Worm (Caenorhabditis elegans) whole organism, L1 larva: ENCODE data around the gene znf-598.

ENCODE experiments used
- F16B12.6 ChIP-seq: fragments of 150-350 bp; optimal IDR thresholded peaks from 2 replicates; lab custom pipeline; 2014; ENCODE audit warnings: missing biosample characterization, missing genetic modification characterization
- Y116A8C.19 ChIP-seq: sonication (generic microtip); optimal IDR thresholded peaks from 2 replicates; lab custom pipeline; 2016; ENCODE audit warnings: missing compliant biosample characterization, missing genetic modification characterization, borderline replicate concordance
- aha-1 ChIP-seq: fragments of 150-350 bp; optimal IDR thresholded peaks from 2 replicates; lab custom pipeline; 2014; ENCODE audit warnings: missing biosample characterization, missing genetic modification characterization
- alr-1 ChIP-seq: fragments of 200-800 bp; sonication (Bioruptor generic); optimal IDR thresholded peaks from 2 replicates; lab custom pipeline; 2018; ENCODE audit warnings: borderline replicate concordance, mild to moderate bottlenecking, missing genetic modification characterization, missing compliant biosample characterization
- aly-2 ChIP-seq: fragments of 150-350 bp; optimal IDR thresholded peaks from 2 replicates; lab custom pipeline; 2014; ENCODE audit warnings: missing biosample characterization, missing genetic modification characterization
- ama-1 ChIP-seq: fragments of 150-350 bp; optimal IDR thresholded peaks from 2 replicates; lab custom pipeline; 2014
- blmp-1 ChIP-seq: fragments of 150-350 bp; optimal IDR thresholded peaks from 2 replicates; lab custom pipeline; 2014; ENCODE audit warnings: missing biosample characterization, missing genetic modification characterization
- ceh-63 ChIP-seq: fragments of 200-800 bp; sonication (Bioruptor generic); optimal IDR thresholded peaks from 2 replicates; lab custom pipeline; 2018; ENCODE audit warnings: mild to moderate bottlenecking, missing genetic modification characterization, missing compliant biosample characterization
- ceh-8 ChIP-seq: fragments of 200-800 bp; sonication (Bioruptor generic); optimal IDR thresholded peaks from 2 replicates; lab custom pipeline; 2018; ENCODE audit warnings: mild to moderate bottlenecking, missing genetic modification characterization, moderate library complexity, missing compliant biosample characterization
- ceh-88 ChIP-seq: fragments of 200-800 bp; sonication (Bioruptor generic); IDR thresholded peaks from 2 replicates; pipeline ENCODE4 v1.3.6; 2022; ENCODE audit warnings: missing genetic modification characterization, missing compliant biosample characterization
- dpl-1 ChIP-seq, 3 experiments: fragments of 150-350 bp in 2 of 3; sonication (generic microtip) in 1 of 3; optimal IDR thresholded peaks; 2 replicates each; lab custom pipeline; 2014 to 2017; ENCODE audit warnings: missing biosample characterization in 3 of 3, missing genetic modification characterization in 3 of 3, missing genetic modification reagents in 3 of 3
- dsc-1 ChIP-seq: sonication (generic microtip); optimal IDR thresholded peaks from 2 replicates; lab custom pipeline; 2016; ENCODE audit warnings: mild to moderate bottlenecking, missing genetic modification characterization, missing compliant biosample characterization
- efl-3 ChIP-seq: fragments of 200-800 bp; sonication (Bioruptor generic); optimal IDR thresholded peaks from 2 replicates; lab custom pipeline; 2018; ENCODE audit warnings: mild to moderate bottlenecking, missing genetic modification characterization, missing compliant biosample characterization
- elt-2 ChIP-seq: sonication (generic microtip); optimal IDR thresholded peaks from 2 replicates; lab custom pipeline; 2016; ENCODE audit warnings: missing genetic modification characterization, mild to moderate bottlenecking, inconsistent platforms, missing compliant biosample characterization, missing genetic modification reagents
- elt-3 ChIP-seq, 6 experiments: fragments of 150-350 bp in 1 of 6; sonication (generic microtip); optimal IDR thresholded peaks; 2 replicates each; lab custom pipeline; 2017 to 2018; ENCODE audit warnings: missing biosample characterization in 6 of 6, missing genetic modification characterization in 6 of 6, inconsistent platforms in 1 of 6
- ets-5 ChIP-seq: fragments of 200-800 bp; sonication (Bioruptor generic); IDR thresholded peaks from 2 replicates; pipeline ENCODE4 v1.3.6; 2022; ENCODE audit warnings: missing genetic modification characterization, missing compliant biosample characterization
- fkh-8 ChIP-seq: sonication (generic microtip); optimal IDR thresholded peaks from 2 replicates; lab custom pipeline; 2016; ENCODE audit warnings: mild to moderate bottlenecking, missing genetic modification characterization, missing compliant biosample characterization
- fos-1 ChIP-seq: fragments of 150-350 bp; optimal IDR thresholded peaks from 2 replicates; lab custom pipeline; 2014; ENCODE audit warnings: missing biosample characterization, missing genetic modification characterization
- grh-1 ChIP-seq: fragments of 200-800 bp; sonication (Bioruptor generic); IDR thresholded peaks from 2 replicates; pipeline ENCODE4 v1.3.6; 2022; ENCODE audit warnings: missing genetic modification reagents, missing genetic modification characterization, missing compliant biosample characterization
- irx-1 ChIP-seq: sonication (generic microtip); optimal IDR thresholded peaks from 2 replicates; lab custom pipeline; 2016; ENCODE audit warnings: missing genetic modification characterization, missing compliant biosample characterization
- isw-1 ChIP-seq: fragments of 200-800 bp; sonication (Bioruptor generic); IDR thresholded peaks from 2 replicates; pipeline ENCODE4 v1.3.6; 2022; ENCODE audit warnings: missing genetic modification characterization, missing compliant biosample characterization
- jun-1 ChIP-seq: fragments of 150-350 bp; optimal IDR thresholded peaks from 2 replicates; lab custom pipeline; 2014; ENCODE audit warnings: missing biosample characterization, missing genetic modification reagents, missing genetic modification characterization
- lin-13 ChIP-seq: fragments of 150-350 bp; optimal IDR thresholded peaks from 2 replicates; lab custom pipeline; 2014; ENCODE audit warnings: missing biosample characterization, missing genetic modification reagents, missing genetic modification characterization
- lin-15B ChIP-seq: fragments of 150-350 bp; sonication (generic microtip); optimal IDR thresholded peaks from 3 replicates; lab custom pipeline; 2014; ENCODE audit warnings: missing biosample characterization, missing genetic modification characterization
- lir-3 ChIP-seq: sonication (generic microtip); optimal IDR thresholded peaks from 2 replicates; lab custom pipeline; 2016; ENCODE audit warnings: mild to moderate bottlenecking, missing genetic modification characterization, moderate library complexity, missing compliant biosample characterization; ENCODE audit not compliant: poor library complexity
- mdl-1 ChIP-seq, 2 experiments: fragments of 150-350 bp; optimal IDR thresholded peaks; 2 replicates each; lab custom pipeline; 2014 to 2017; ENCODE audit warnings: missing biosample characterization in 2 of 2, missing genetic modification characterization in 2 of 2, inconsistent platforms in 1 of 2
- mef-2 ChIP-seq: fragments of 150-350 bp; optimal IDR thresholded peaks from 2 replicates; lab custom pipeline; 2014; ENCODE audit warnings: missing biosample characterization, missing genetic modification characterization
- nhr-11 ChIP-seq: fragments of 150-350 bp; optimal IDR thresholded peaks from 2 replicates; lab custom pipeline; 2014; ENCODE audit warnings: missing biosample characterization, missing genetic modification characterization
- nhr-12 ChIP-seq: sonication (generic microtip); optimal IDR thresholded peaks from 2 replicates; lab custom pipeline; 2017; ENCODE audit warnings: missing biosample characterization, missing genetic modification characterization
- nhr-19 ChIP-seq: fragments of 200-800 bp; sonication (Bioruptor generic); conservative IDR thresholded peaks from 2 replicates; pipeline ENCODE4 v1.3.6; 2022; ENCODE audit warnings: missing genetic modification characterization, missing compliant biosample characterization
- nhr-20 ChIP-seq: sonication (generic microtip); optimal IDR thresholded peaks from 2 replicates; lab custom pipeline; 2016; ENCODE audit warnings: mild to moderate bottlenecking, missing genetic modification characterization, missing compliant biosample characterization
- nhr-28 ChIP-seq: fragments of 150-350 bp; optimal IDR thresholded peaks from 2 replicates; lab custom pipeline; 2014; ENCODE audit warnings: missing biosample characterization, missing genetic modification characterization
- nhr-71 ChIP-seq: sonication (generic microtip); optimal IDR thresholded peaks from 2 replicates; lab custom pipeline; 2016; ENCODE audit warnings: mild to moderate bottlenecking, missing genetic modification characterization, moderate library complexity, missing compliant biosample characterization
- nhr-76 ChIP-seq: sonication (generic microtip); optimal IDR thresholded peaks from 2 replicates; lab custom pipeline; 2017; ENCODE audit warnings: missing biosample characterization, missing genetic modification characterization
- nhr-85 ChIP-seq: sonication (generic microtip); peaks from one replicate; lab custom pipeline; 2016; ENCODE audit warnings: missing genetic modification characterization, inconsistent platforms, missing compliant biosample characterization
- pag-3 ChIP-seq: sonication (generic microtip); optimal IDR thresholded peaks from 2 replicates; lab custom pipeline; 2017; ENCODE audit warnings: missing genetic modification characterization, mild to moderate bottlenecking, missing compliant biosample characterization, antibody characterized with exemption, borderline replicate concordance; ENCODE audit not compliant: insufficient read depth
- pax-3 ChIP-seq: fragments of 200-800 bp; sonication (Bioruptor generic); optimal IDR thresholded peaks from 2 replicates; lab custom pipeline; 2018; ENCODE audit warnings: mild to moderate bottlenecking, missing genetic modification characterization, moderate library complexity, missing compliant biosample characterization
- rnt-1 ChIP-seq: sonication (generic microtip); optimal IDR thresholded peaks from 2 replicates; lab custom pipeline; 2016; ENCODE audit warnings: mild to moderate bottlenecking, missing genetic modification characterization, moderate library complexity, missing compliant biosample characterization
- skn-1 ChIP-seq: fragments of 150-350 bp; optimal IDR thresholded peaks from 2 replicates; lab custom pipeline; 2014; ENCODE audit warnings: missing biosample characterization, missing genetic modification characterization
- snu-23 ChIP-seq: sonication (generic microtip); optimal IDR thresholded peaks from 2 replicates; lab custom pipeline; 2016; ENCODE audit warnings: missing genetic modification characterization, missing compliant biosample characterization
- sox-4 ChIP-seq: sonication (generic microtip); optimal IDR thresholded peaks from 2 replicates; lab custom pipeline; 2016; ENCODE audit warnings: missing genetic modification characterization, missing compliant biosample characterization
- sptf-1 ChIP-seq: fragments of 150-350 bp; optimal IDR thresholded peaks from 2 replicates; lab custom pipeline; 2014; ENCODE audit warnings: missing biosample characterization, missing genetic modification characterization
- sup-37 ChIP-seq: fragments of 200-800 bp; sonication (Bioruptor generic); optimal IDR thresholded peaks from 2 replicates; lab custom pipeline; 2018; ENCODE audit warnings: mild to moderate bottlenecking, missing genetic modification characterization, missing compliant biosample characterization
- swsn-7 ChIP-seq: sonication (generic microtip); optimal IDR thresholded peaks from 2 replicates; lab custom pipeline; 2016; ENCODE audit warnings: missing genetic modification characterization, missing compliant biosample characterization
- tbx-2 ChIP-seq: sonication (generic microtip); optimal IDR thresholded peaks from 2 replicates; lab custom pipeline; 2016; ENCODE audit warnings: missing genetic modification characterization, missing compliant biosample characterization
- tlp-1 ChIP-seq: fragments of 150-350 bp; optimal IDR thresholded peaks from 2 replicates; lab custom pipeline; 2014; ENCODE audit warnings: missing biosample characterization, missing genetic modification characterization
- unc-130 ChIP-seq: fragments of 150-350 bp; optimal IDR thresholded peaks from 2 replicates; lab custom pipeline; 2017; ENCODE audit warnings: missing biosample characterization, missing genetic modification characterization, inconsistent platforms
- vab-15 ChIP-seq: sonication (generic microtip); optimal IDR thresholded peaks from 2 replicates; lab custom pipeline; 2017; ENCODE audit warnings: missing genotype, mild to moderate bottlenecking, missing genetic modification characterization, missing compliant biosample characterization
- xbp-1 ChIP-seq: sonication (generic microtip); optimal IDR thresholded peaks from 2 replicates; lab custom pipeline; 2016; ENCODE audit warnings: missing genetic modification characterization, missing compliant biosample characterization
- zag-1 ChIP-seq: fragments of 150-350 bp; optimal IDR thresholded peaks from 2 replicates; lab custom pipeline; 2014; ENCODE audit warnings: missing biosample characterization, missing genetic modification characterization
- zip-4 ChIP-seq: fragments of 200-800 bp; sonication (Bioruptor generic); optimal IDR thresholded peaks from 2 replicates; lab custom pipeline; 2018; ENCODE audit warnings: mild to moderate bottlenecking, missing genetic modification characterization, moderate library complexity, missing compliant biosample characterization
- ztf-4 ChIP-seq: fragments of 150-350 bp; optimal IDR thresholded peaks from 2 replicates; lab custom pipeline; 2014; ENCODE audit warnings: missing biosample characterization, missing genetic modification characterization

Gene znf-598

ce11 chrII:7024897-7025852 is at the start of gene znf-598:
Gene znf-598 (plus strand): TSS chrII:7025802.
- TF ChIP-seq zip-4 (GFP tag; lab: Kevin White, UChicago) = no peak
- no peak for TF ChIP-seq pax-3 (tag; lab: Kevin White, UChicago)
- TF ChIP-seq tlp-1 (tag; lab: Kevin White, UChicago) = no peak
- no peak for TF ChIP-seq sptf-1 (tag; lab: Kevin White, UChicago)
- TF ChIP-seq sup-37 = no peak
- TF ChIP-seq jun-1 (tag; lab: Kevin White, UChicago) = no peak
- no peak for TF ChIP-seq pag-3 (tag; lab: Kevin White, UChicago)
- no peak for TF ChIP-seq fos-1 (tag; lab: Kevin White, UChicago)
- no peak for TF ChIP-seq lir-3 (tag; lab: Kevin White, UChicago)
- TF ChIP-seq ets-5 (GFP tag; lab: Robert Waterston, UW) = no peak
- TF ChIP-seq alr-1 (tag; lab: Kevin White, UChicago) = no peak
- TF ChIP-seq irx-1 = no peak
- TF ChIP-seq swsn-7 = no peak
- TF ChIP-seq unc-130 (tag; lab: Kevin White, UChicago) = no peak
- no peak for TF ChIP-seq dsc-1 (tag; lab: Kevin White, UChicago)
- no peak for TF ChIP-seq aha-1 (tag; lab: Kevin White, UChicago)
- TF ChIP-seq nhr-76 = no peak
- TF ChIP-seq mdl-1 (tag; optimal IDR thresholded peaks at IDR 0.05; lab: Kevin White, UChicago) = no peak
- peak; percentile 43 for TF ChIP-seq nhr-20 (tag; lab: Kevin White, UChicago)
- TF ChIP-seq ztf-4 (tag; lab: Kevin White, UChicago) = no peak
- no peak for TF ChIP-seq sox-4 (tag; lab: Kevin White, UChicago)
- TF ChIP-seq aly-2 (tag; lab: Kevin White, UChicago) = no peak
- TF ChIP-seq tbx-2 (tag; lab: Kevin White, UChicago) = no peak
- TF ChIP-seq nhr-12 = no peak
- TF ChIP-seq lin-13 (GFP tag; lab: Kevin White, UChicago) = no peak
- no peak for TF ChIP-seq ceh-88
- peak; percentile 52 for TF ChIP-seq blmp-1 (tag; lab: Kevin White, UChicago)
- TF ChIP-seq nhr-28 = no peak
- no peak for TF ChIP-seq ama-1
- TF ChIP-seq nhr-11 (tag; lab: Kevin White, UChicago) = no peak
- TF ChIP-seq fkh-8 (tag; lab: Kevin White, UChicago) = no peak
- TF ChIP-seq F16B12.6 (tag; lab: Kevin White, UChicago) = peak; percentile 17
- TF ChIP-seq grh-1 (GFP tag; lab: Robert Waterston, UW) = no peak
- TF ChIP-seq Y116A8C.19 (tag; lab: Kevin White, UChicago) = no peak
- no peak for TF ChIP-seq nhr-19 (GFP tag; lab: Robert Waterston, UW)
- peak; percentile 60 for TF ChIP-seq lin-15B (tag; lab: Kevin White, UChicago)
- peak; percentile 34 for TF ChIP-seq nhr-71
- peak; percentile 6 to 48 (median 12) for TF ChIP-seq dpl-1 (GFP tag; optimal IDR thresholded peaks at IDR 0.05; lab: Kevin White, UChicago)
- TF ChIP-seq xbp-1 (tag; lab: Kevin White, UChicago) = peak; percentile 17
- TF ChIP-seq mef-2 (tag; lab: Kevin White, UChicago) = no peak
- no peak for TF ChIP-seq elt-3 (tag; optimal IDR thresholded peaks at IDR 0.05; lab: Kevin White, UChicago)
- peak; percentile 10 for TF ChIP-seq elt-2 (tag; lab: Kevin White, UChicago)
- no peak for TF ChIP-seq ceh-8 (GFP tag; lab: Kevin White, UChicago)
- peak; percentile 2; the same call in 1 of the 2 replicates for TF ChIP-seq isw-1
- no peak for TF ChIP-seq ceh-63
- peak; percentile 70 for TF ChIP-seq nhr-85 (tag; lab: Kevin White, UChicago)
- no peak for TF ChIP-seq zag-1 (tag; lab: Kevin White, UChicago)
- TF ChIP-seq efl-3 (GFP tag; lab: Kevin White, UChicago) = no peak
- TF ChIP-seq skn-1 = peak; percentile 15
- no peak for TF ChIP-seq vab-15 (tag; lab: Kevin White, UChicago)
- TF ChIP-seq rnt-1 (tag; lab: Kevin White, UChicago) = no peak
- TF ChIP-seq snu-23 (GFP tag; lab: Kevin White, UChicago) = peak; percentile 38
